Fruit fly (Drosophila melanogaster) whole organism: ENCODE results near the gene sim.

Source experiments
- CG8478 ChIP-seq: fragments of >200 bp; optimal IDR thresholded peaks from 2 replicates; lab custom pipeline; 2018; ENCODE audit warnings: inconsistent platforms
- Dll ChIP-seq: fragments of >200 bp; optimal IDR thresholded peaks from 2 replicates; lab custom pipeline; 2017
- EcR ChIP-seq, 2 experiments: fragments of >200 bp; optimal IDR thresholded peaks; 2 replicates each; lab custom pipeline; 2017; ENCODE audit warnings: missing biosample characterization in 2 of 2, missing genetic modification characterization in 2 of 2, missing genetic modification reagents in 2 of 2
- pan ChIP-seq: fragments of >200 bp; optimal IDR thresholded peaks from 2 replicates; lab custom pipeline; 2017
- psq ChIP-seq: fragments of >200 bp; optimal IDR thresholded peaks from 2 replicates; lab custom pipeline; 2017
- usp ChIP-seq: fragments of >200 bp; optimal IDR thresholded peaks from 2 replicates; lab custom pipeline; 2017; ENCODE audit warnings: missing biosample characterization, missing genetic modification characterization, mixed read lengths

The sim gene

dm6 chr3R:13042258-13043032, 15.1 kb upstream of the sim start, which contains the start of gene snk:
Gene snk (minus strand): TSS chr3R:13042770.
- no peak for TF ChIP-seq EcR (GFP tag; optimal IDR thresholded peaks at IDR 0.05; lab: Kevin White, UChicago)
- no peak for TF ChIP-seq Dll
- TF ChIP-seq usp, result no peak
- TF ChIP-seq CG8478 (lab: Kevin White, UChicago), result no peak
- TF ChIP-seq pan, result no peak
- TF ChIP-seq psq (lab: Kevin White, UChicago), result no peak

- TF ChIP-seq psq (lab: Kevin White, UChicago) (no peak), EcR (GFP tag; optimal IDR thresholded peaks at IDR 0.05; lab: Kevin White, UChicago) (no peak), CG8478 (lab: Kevin White, UChicago) (no peak), usp (no peak), Dll (no peak), pan (no peak)
These were observed 13.7 kb upstream of the sim start, which contains the start of gene CG45122 for dm6 chr3R:13043857-13044256. Gene CG45122 (plus strand): TSS chr3R:13044157.

- no peak for TF ChIP-seq pan
- no peak for TF ChIP-seq psq (lab: Kevin White, UChicago)
- no peak for TF ChIP-seq CG8478 (lab: Kevin White, UChicago)
- TF ChIP-seq EcR (GFP tag; optimal IDR thresholded peaks at IDR 0.05; lab: Kevin White, UChicago), result no peak
- TF ChIP-seq usp, result no peak
- no peak for TF ChIP-seq Dll
These were observed 13.1 kb upstream of the sim start, which contains the start of gene Hsc70-2 for dm6 chr3R:13044459-13044858. Gene Hsc70-2 (plus strand): TSS chr3R:13044759.

dm6 chr3R:13047431-13047830, 10.1 kb upstream of the sim start, which contains the start of gene CG31157:
Gene CG31157 (plus strand): TSS chr3R:13047731.
- TF ChIP-seq pan (no peak), Dll (no peak), CG8478 (lab: Kevin White, UChicago) (no peak), usp (no peak), psq (lab: Kevin White, UChicago) (no peak), EcR (GFP tag; optimal IDR thresholded peaks at IDR 0.05; lab: Kevin White, UChicago) (no peak)

dm6 chr3R:13051298-13051723, 6.2 kb upstream of the sim start, which contains the start of gene CG7966:
Gene CG7966 (minus strand): TSS chr3R:13051453.
- TF ChIP-seq Dll, result no peak

- TF ChIP-seq CG8478 (lab: Kevin White, UChicago) (no peak), pan (no peak), psq (lab: Kevin White, UChicago) (no peak), usp (no peak), EcR (GFP tag; optimal IDR thresholded peaks at IDR 0.05; lab: Kevin White, UChicago) (no peak), Dll (no peak)
These were observed 5.4 kb upstream of the sim start, which contains the start of gene pic for dm6 chr3R:13051942-13052693. Gene pic (plus strand): TSS chr3R:13052245.

dm6 chr3R:13056553-13056952, 1.0 kb upstream of the sim start:
- no peak for TF ChIP-seq psq (lab: Kevin White, UChicago)
- no peak for TF ChIP-seq pan
- no peak for TF ChIP-seq CG8478 (lab: Kevin White, UChicago)
- TF ChIP-seq EcR (GFP tag; optimal IDR thresholded peaks at IDR 0.05; lab: Kevin White, UChicago), result no peak
- no peak for TF ChIP-seq usp
- no peak for TF ChIP-seq Dll

- TF ChIP-seq CG8478 (lab: Kevin White, UChicago) (peak; percentile 93), usp (no peak), Dll (peak; percentile 76)
These were observed 6.4 kb downstream of the sim start for dm6 chr3R:13063746-13064592.

- no peak for TF ChIP-seq CG8478 (lab: Kevin White, UChicago)
- TF ChIP-seq Dll, result peak; percentile 15
- no peak for TF ChIP-seq pan
- TF ChIP-seq EcR (GFP tag; optimal IDR thresholded peaks at IDR 0.05; lab: Kevin White, UChicago), result peak in 1 of 2 experiments; percentile 55
These were observed 7.7 kb downstream of the sim start for dm6 chr3R:13065180-13065757.

- TF ChIP-seq CG8478 (lab: Kevin White, UChicago) (no peak), Dll (no peak), pan (no peak), EcR (GFP tag; optimal IDR thresholded peaks at IDR 0.05; lab: Kevin White, UChicago) (no peak), psq (lab: Kevin White, UChicago) (no peak)
These were observed 10.5 kb downstream of the sim start for dm6 chr3R:13068022-13068421.

- TF ChIP-seq psq (lab: Kevin White, UChicago) (no peak), usp (no peak), Dll (no peak), EcR (GFP tag; optimal IDR thresholded peaks at IDR 0.05; lab: Kevin White, UChicago) (no peak), CG8478 (lab: Kevin White, UChicago) (no peak), pan (no peak)
These were observed 12.6 kb downstream of the sim start for dm6 chr3R:13070011-13070619.
